Fruit fly (Drosophila melanogaster) whole organism, pupa: Measurements from ENCODE around the gene CG32486.

Source experiments
- CG10348 ChIP-seq: fragments of 200-800 bp; sonication (Bioruptor generic); IDR thresholded peaks from 2 replicates; pipeline ENCODE4 v1.3.6; 2022; ENCODE audit warnings: missing biosample characterization, missing genetic modification characterization
- CG12605 ChIP-seq: fragments of 200-800 bp; sonication (Bioruptor generic); IDR thresholded peaks from 2 replicates; pipeline ENCODE4 v1.3.6; 2022; ENCODE audit warnings: missing biosample characterization, missing genetic modification characterization
- CG13204 ChIP-seq: fragments of 200-800 bp; sonication (Bioruptor generic); optimal IDR thresholded peaks from 2 replicates; lab custom pipeline; 2018; ENCODE audit warnings: missing biosample characterization, mild to moderate bottlenecking, missing genetic modification characterization, moderate library complexity
- CG14655 ChIP-seq: fragments of 200-800 bp; sonication (Bioruptor generic); optimal IDR thresholded peaks from 3 replicates; lab custom pipeline; 2017; ENCODE audit warnings: mild to moderate bottlenecking, missing biosample characterization, missing genetic modification reagents, missing genetic modification characterization
- CG15710 ChIP-seq: fragments of 200-800 bp; sonication (Bioruptor generic); optimal IDR thresholded peaks from 2 replicates; lab custom pipeline; 2018; ENCODE audit warnings: missing biosample characterization, mild to moderate bottlenecking, missing genetic modification characterization, moderate library complexity
- CG17806 ChIP-seq: fragments of 200-800 bp; sonication (Bioruptor generic); optimal IDR thresholded peaks from 2 replicates; lab custom pipeline; 2018; ENCODE audit warnings: missing biosample characterization, mild to moderate bottlenecking, missing genetic modification characterization, moderate library complexity
- CG32121 ChIP-seq: fragments of 200-800 bp; sonication (Bioruptor generic); IDR thresholded peaks from 2 replicates; pipeline ENCODE4 v1.3.6; 2022; ENCODE audit warnings: missing biosample characterization, missing genetic modification characterization
- CG34367 ChIP-seq: fragments of 200-800 bp; sonication (Bioruptor generic); optimal IDR thresholded peaks from 2 replicates; lab custom pipeline; 2018; ENCODE audit warnings: missing biosample characterization, mild to moderate bottlenecking, missing genetic modification characterization
- CG4496 ChIP-seq: fragments of 200-800 bp; sonication (Bioruptor generic); IDR thresholded peaks from 3 replicates; pipeline ENCODE4 v1.3.6; 2022; ENCODE audit warnings: missing biosample characterization, missing genetic modification characterization
- CG8159 ChIP-seq: fragments of 200-800 bp; sonication (Bioruptor generic); optimal IDR thresholded peaks from 3 replicates; lab custom pipeline; 2018; ENCODE audit warnings: missing biosample characterization, mild to moderate bottlenecking, missing genetic modification characterization, moderate library complexity
- CG8301 ChIP-seq: fragments of 200-800 bp; sonication (Bioruptor generic); optimal IDR thresholded peaks from 2 replicates; lab custom pipeline; 2018; ENCODE audit warnings: missing biosample characterization, mild to moderate bottlenecking, missing genetic modification characterization
- CG9948 ChIP-seq: fragments of 200-800 bp; sonication (Bioruptor generic); optimal IDR thresholded peaks from 2 replicates; lab custom pipeline; 2018; ENCODE audit warnings: missing biosample characterization, mild to moderate bottlenecking, missing genetic modification characterization, moderate library complexity
- D1 ChIP-seq: fragments of 200-800 bp; sonication (Bioruptor generic); optimal IDR thresholded peaks from 2 replicates; lab custom pipeline; 2018; ENCODE audit warnings: missing biosample characterization, mild to moderate bottlenecking, missing genetic modification characterization, moderate library complexity
- EcR ChIP-seq: fragments of 200-800 bp; sonication (Bioruptor generic); optimal IDR thresholded peaks from 3 replicates; lab custom pipeline; 2019; ENCODE audit warnings: missing biosample characterization, missing genetic modification characterization, mild to moderate bottlenecking, moderate library complexity, missing genetic modification reagents
- Ets98B ChIP-seq: fragments of 200-800 bp; sonication (Bioruptor generic); IDR thresholded peaks from 2 replicates; pipeline ENCODE4 v1.3.6; 2022; ENCODE audit warnings: missing biosample characterization, missing genetic modification characterization
- Pif1A ChIP-seq: fragments of 200-800 bp; sonication (Bioruptor generic); optimal IDR thresholded peaks from 3 replicates; lab custom pipeline; 2016; ENCODE audit warnings: missing biosample characterization, missing genetic modification characterization
- Pif1B ChIP-seq: fragments of 200-800 bp; sonication (Bioruptor generic); optimal IDR thresholded peaks from 3 replicates; lab custom pipeline; 2016; ENCODE audit warnings: missing biosample characterization, missing genetic modification characterization
- Snoo ChIP-seq: fragments of 200-800 bp; sonication (Bioruptor generic); optimal IDR thresholded peaks from 3 replicates; lab custom pipeline; 2017; ENCODE audit warnings: missing biosample characterization, mild to moderate bottlenecking, missing genetic modification characterization, inconsistent platforms
- fd96Ca ChIP-seq: fragments of 200-800 bp; sonication (Bioruptor generic); IDR thresholded peaks from 3 replicates; pipeline ENCODE4 v1.3.6; 2022; ENCODE audit warnings: missing biosample characterization, missing genetic modification characterization
- gl ChIP-seq: fragments of 200-800 bp; sonication (Bioruptor generic); optimal IDR thresholded peaks from 2 replicates; lab custom pipeline; 2018; ENCODE audit warnings: missing biosample characterization, mild to moderate bottlenecking, missing genetic modification characterization
- rn ChIP-seq: fragments of 200-800 bp; sonication (Bioruptor generic); IDR thresholded peaks from 2 replicates; pipeline ENCODE4 v1.3.6; 2022; ENCODE audit warnings: missing biosample characterization, missing genetic modification characterization

CG32486 gene

dm6 chr3L:3076954-3077353 is 6.3 kb upstream of the CG32486 start:
- TF ChIP-seq Ets98B (GFP tag; lab: Robert Waterston, UW) (no peak), CG10348 (no peak), CG8301 (tag; lab: Kevin White, UChicago) (no peak), fd96Ca (GFP tag; lab: Robert Waterston, UW) (no peak), CG32121 (GFP tag; lab: Robert Waterston, UW) (no peak; the same call in 1 of the 2 replicates), CG13204 (GFP tag; lab: Kevin White, UChicago) (no peak), CG15710 (tag; lab: Kevin White, UChicago) (no peak), CG14655 (GFP tag; lab: Kevin White, UChicago) (no peak), CG17806 (no peak), gl (tag; lab: Kevin White, UChicago) (no peak), Pif1B (no peak), CG12605 (GFP tag; lab: Robert Waterston, UW) (no peak), rn (GFP tag; lab: Robert Waterston, UW) (no peak), Pif1A (GFP tag; lab: Kevin White, UChicago) (no peak), CG34367 (no peak), CG8159 (no peak), Snoo (tag; lab: Kevin White, UChicago) (no peak), CG9948 (tag; lab: Kevin White, UChicago) (no peak), CG4496 (GFP tag; lab: Robert Waterston, UW) (no peak)
- TF ChIP-seq, all 21 proteins: peak for 0

- TF ChIP-seq CG10348 (no peak), EcR (GFP tag; lab: Kevin White, UChicago) (peak; percentile 84)
These were observed 4.2 kb upstream of the CG32486 start for dm6 chr3L:3074805-3075204.

dm6 chr3L:3074380-3074779 is 3.7 kb upstream of the CG32486 start:
- TF ChIP-seq CG9948 (tag; lab: Kevin White, UChicago) (peak; percentile 65), gl (tag; lab: Kevin White, UChicago) (no peak), D1 (tag; lab: Kevin White, UChicago) (no peak), CG32121 (GFP tag; lab: Robert Waterston, UW) (no peak), CG12605 (GFP tag; lab: Robert Waterston, UW) (no peak), Ets98B (GFP tag; lab: Robert Waterston, UW) (no peak), Snoo (tag; lab: Kevin White, UChicago) (peak; percentile 51), CG8301 (tag; lab: Kevin White, UChicago) (peak; percentile 58), CG8159 (peak; percentile 62), EcR (GFP tag; lab: Kevin White, UChicago) (no peak), Pif1B (peak; percentile 51), fd96Ca (GFP tag; lab: Robert Waterston, UW) (no peak), CG34367 (no peak), Pif1A (GFP tag; lab: Kevin White, UChicago) (peak; percentile 43), CG15710 (tag; lab: Kevin White, UChicago) (peak; percentile 29), CG14655 (GFP tag; lab: Kevin White, UChicago) (peak; percentile 78), CG10348 (no peak), CG17806 (peak; percentile 50), rn (GFP tag; lab: Robert Waterston, UW) (no peak), CG4496 (GFP tag; lab: Robert Waterston, UW) (no peak), CG13204 (GFP tag; lab: Kevin White, UChicago) (no peak)
- TF ChIP-seq, all 21 proteins: peak for 9

- TF ChIP-seq rn (GFP tag; lab: Robert Waterston, UW) (no peak), CG4496 (GFP tag; lab: Robert Waterston, UW) (no peak), CG17806 (peak; percentile 53), gl (tag; lab: Kevin White, UChicago) (no peak), EcR (GFP tag; lab: Kevin White, UChicago) (peak; percentile 37), Ets98B (GFP tag; lab: Robert Waterston, UW) (no peak), fd96Ca (GFP tag; lab: Robert Waterston, UW) (no peak), D1 (tag; lab: Kevin White, UChicago) (no peak), CG13204 (GFP tag; lab: Kevin White, UChicago) (no peak), CG8159 (peak; percentile 68), CG8301 (tag; lab: Kevin White, UChicago) (peak; percentile 47), CG9948 (tag; lab: Kevin White, UChicago) (peak; percentile 55), CG34367 (no peak), CG32121 (GFP tag; lab: Robert Waterston, UW) (no peak), Pif1A (GFP tag; lab: Kevin White, UChicago) (peak; percentile 39), Snoo (tag; lab: Kevin White, UChicago) (peak; percentile 4), CG12605 (GFP tag; lab: Robert Waterston, UW) (no peak), CG10348 (no peak), CG15710 (tag; lab: Kevin White, UChicago) (peak; percentile 59), Pif1B (peak; percentile 6), CG14655 (GFP tag; lab: Kevin White, UChicago) (peak; percentile 50)
- TF ChIP-seq, all 21 proteins: peak for 10
These were observed 2.8 kb upstream of the CG32486 start for dm6 chr3L:3073460-3073859.

- TF ChIP-seq CG9948 (tag; lab: Kevin White, UChicago) (peak; percentile 69), fd96Ca (GFP tag; lab: Robert Waterston, UW) (no peak; the same call in 2 of the 3 replicates), CG4496 (GFP tag; lab: Robert Waterston, UW) (no peak), D1 (tag; lab: Kevin White, UChicago) (peak; percentile 61), CG14655 (GFP tag; lab: Kevin White, UChicago) (peak; percentile 48), Snoo (tag; lab: Kevin White, UChicago) (no peak), rn (GFP tag; lab: Robert Waterston, UW) (no peak), CG34367 (peak; percentile 16), Pif1B (peak; percentile 25), CG17806 (peak; percentile 58), gl (tag; lab: Kevin White, UChicago) (no peak), CG32121 (GFP tag; lab: Robert Waterston, UW) (no peak), Pif1A (GFP tag; lab: Kevin White, UChicago) (peak; percentile 48), CG8301 (tag; lab: Kevin White, UChicago) (peak; percentile 14), CG13204 (GFP tag; lab: Kevin White, UChicago) (peak; percentile 19), EcR (GFP tag; lab: Kevin White, UChicago) (no peak), CG10348 (no peak), CG15710 (tag; lab: Kevin White, UChicago) (peak; percentile 19), CG8159 (peak; percentile 51), CG12605 (GFP tag; lab: Robert Waterston, UW) (0 out of 2 replicates have a peak, but pooled peaks have one; percentile 27)
- TF ChIP-seq, all 21 proteins: peak for 12
These were observed 1.3 kb upstream of the CG32486 start for dm6 chr3L:3071675-3072583.
